Fruit fly (Drosophila melanogaster) whole organism, embryonic: ENCODE results near the gene RpL18.

Experiments
- B-H1 ChIP-seq: fragments of 200-800 bp; sonication (Bioruptor generic); IDR thresholded peaks from 3 replicates; pipeline ENCODE4 v1.3.6; 2022; ENCODE audit warnings: missing biosample characterization, missing genetic modification characterization
- B-H2 ChIP-seq: fragments of 200-800 bp; sonication (Bioruptor generic); optimal IDR thresholded peaks from 2 replicates; lab custom pipeline; 2018; ENCODE audit warnings: missing biosample characterization, mild to moderate bottlenecking, missing genetic modification characterization
- Bdp1 ChIP-seq: fragments of 200-800 bp; sonication (Bioruptor generic); optimal IDR thresholded peaks from 3 replicates; lab custom pipeline; 2016; ENCODE audit warnings: missing biosample characterization, missing genetic modification characterization
- Blimp-1 ChIP-seq: fragments of 200-800 bp; sonication (Bioruptor generic); optimal IDR thresholded peaks from 3 replicates; lab custom pipeline; 2018; ENCODE audit warnings: missing biosample characterization, missing genetic modification characterization, mild to moderate bottlenecking, moderate library complexity, missing genetic modification reagents
- CG10147 ChIP-seq: fragments of 200-800 bp; sonication (Bioruptor generic); optimal IDR thresholded peaks from 2 replicates; lab custom pipeline; 2019; ENCODE audit warnings: missing biosample characterization, mild to moderate bottlenecking, missing genetic modification characterization, moderate library complexity
- CG15269 ChIP-seq: fragments of 200-800 bp; sonication (Bioruptor generic); optimal IDR thresholded peaks from 2 replicates; lab custom pipeline; 2018; ENCODE audit warnings: missing biosample characterization, mild to moderate bottlenecking, missing genetic modification characterization, moderate library complexity
- CG17361 ChIP-seq: fragments of 200-800 bp; sonication (Bioruptor generic); IDR thresholded peaks from 3 replicates; pipeline ENCODE4 v1.3.6; 2022; ENCODE audit warnings: missing biosample characterization, missing genetic modification characterization
- CG18599 ChIP-seq: fragments of 200-800 bp; sonication (Bioruptor generic); optimal IDR thresholded peaks from 3 replicates; lab custom pipeline; 2017; ENCODE audit warnings: missing biosample characterization, missing genetic modification characterization, mild to moderate bottlenecking, moderate library complexity, missing genetic modification reagents
- CG2129 ChIP-seq: fragments of 200-800 bp; sonication (Bioruptor generic); IDR thresholded peaks from 2 replicates; pipeline ENCODE4 v1.3.6; 2022; ENCODE audit warnings: missing biosample characterization, missing genetic modification characterization; ENCODE audit not compliant: partially characterized antibody
- CG2875 ChIP-seq: fragments of 200-800 bp; sonication (Bioruptor generic); optimal IDR thresholded peaks from 2 replicates; lab custom pipeline; 2017; ENCODE audit warnings: missing biosample characterization, mild to moderate bottlenecking, missing genetic modification characterization, missing genetic modification reagents
- CG3065 ChIP-seq: fragments of 200-800 bp; sonication (Bioruptor generic); optimal IDR thresholded peaks from 2 replicates; lab custom pipeline; 2016; ENCODE audit warnings: missing biosample characterization, missing genetic modification characterization
- CG31224 ChIP-seq: fragments of 200-800 bp; sonication (Bioruptor generic); IDR thresholded peaks from 2 replicates; pipeline ENCODE4 v1.3.6; 2022; ENCODE audit warnings: missing biosample characterization, missing genetic modification characterization
- CG31365 ChIP-seq: fragments of 200-800 bp; sonication (Bioruptor generic); optimal IDR thresholded peaks from 2 replicates; lab custom pipeline; 2018; ENCODE audit warnings: missing biosample characterization, mild to moderate bottlenecking, missing genetic modification characterization
- CG31388 ChIP-seq: fragments of 200-800 bp; sonication (Bioruptor generic); optimal IDR thresholded peaks from 2 replicates; lab custom pipeline; 2016; ENCODE audit warnings: missing biosample characterization, missing genetic modification characterization
- CG33557 ChIP-seq: fragments of 200-800 bp; sonication (Bioruptor generic); optimal IDR thresholded peaks from 2 replicates; lab custom pipeline; 2019; ENCODE audit warnings: missing biosample characterization, mild to moderate bottlenecking, missing genetic modification characterization, moderate library complexity
- CG34376 ChIP-seq: fragments of 200-800 bp; sonication (Bioruptor generic); optimal IDR thresholded peaks from 2 replicates; lab custom pipeline; 2018; ENCODE audit warnings: missing biosample characterization, mild to moderate bottlenecking, missing genetic modification characterization
- CG3838 ChIP-seq: fragments of 200-800 bp; sonication (Bioruptor generic); optimal IDR thresholded peaks from 3 replicates; lab custom pipeline; 2016; ENCODE audit warnings: missing biosample characterization, missing genetic modification characterization
- CG6683 ChIP-seq: fragments of 200-800 bp; sonication (Bioruptor generic); optimal IDR thresholded peaks from 2 replicates; lab custom pipeline; 2017; ENCODE audit warnings: missing biosample characterization, mild to moderate bottlenecking, missing genetic modification characterization, missing genetic modification reagents
- CG8281 ChIP-seq: fragments of 200-800 bp; sonication (Bioruptor generic); optimal IDR thresholded peaks from 2 replicates; lab custom pipeline; 2018; ENCODE audit warnings: missing biosample characterization, mild to moderate bottlenecking, missing genetic modification characterization, moderate library complexity
- CG9727 ChIP-seq: fragments of 200-800 bp; sonication (Bioruptor generic); optimal IDR thresholded peaks from 3 replicates; lab custom pipeline; 2017; ENCODE audit warnings: missing biosample characterization, mild to moderate bottlenecking, missing genetic modification characterization
- CG9817 ChIP-seq: fragments of 200-800 bp; sonication (Bioruptor generic); optimal IDR thresholded peaks from 2 replicates; lab custom pipeline; 2018; ENCODE audit warnings: missing biosample characterization, mild to moderate bottlenecking, missing genetic modification characterization, moderate library complexity
- Dfd ChIP-seq, 2 experiments: fragments of >200 bp; optimal IDR thresholded peaks; 2 replicates each; lab custom pipeline; 2017; ENCODE audit warnings: missing biosample characterization in 2 of 2, missing genetic modification characterization in 2 of 2
- Hr51 ChIP-seq, 2 experiments: fragments of 200-800 bp; sonication (Bioruptor generic); optimal IDR thresholded peaks; 2 replicates in 1 of 2; 3 replicates in 1 of 2; lab custom pipeline; 2016 to 2018; ENCODE audit warnings: missing biosample characterization in 2 of 2, missing genetic modification characterization in 2 of 2, mild to moderate bottlenecking in 1 of 2, moderate library complexity in 1 of 2
- Hsf ChIP-seq: fragments of 200-800 bp; sonication (Bioruptor generic); optimal IDR thresholded peaks from 3 replicates; lab custom pipeline; 2016; ENCODE audit warnings: missing biosample characterization, missing genetic modification characterization
- Neu2 ChIP-seq: fragments of 200-800 bp; sonication (Bioruptor generic); optimal IDR thresholded peaks from 3 replicates; lab custom pipeline; 2016; ENCODE audit warnings: missing biosample characterization, missing genetic modification characterization, borderline replicate concordance
- Nf-YC ChIP-seq: fragments of 200-800 bp; optimal IDR thresholded peaks from 3 replicates; lab custom pipeline; 2019; ENCODE audit warnings: missing biosample characterization, mild to moderate bottlenecking, missing genetic modification characterization, moderate library complexity
- Ptx1 ChIP-seq: fragments of 200-800 bp; sonication (Bioruptor generic); IDR thresholded peaks from 2 replicates; pipeline ENCODE4 v1.3.6; 2022; ENCODE audit warnings: missing biosample characterization, missing genetic modification characterization
- Scr ChIP-seq: fragments of 200-800 bp; sonication (Bioruptor generic); IDR thresholded peaks from 2 replicates; pipeline ENCODE4 v1.3.6; 2022; ENCODE audit warnings: missing biosample characterization, missing genetic modification characterization; ENCODE audit not compliant: partially characterized antibody
- Sox100B ChIP-seq: fragments of 200-800 bp; sonication (Bioruptor generic); optimal IDR thresholded peaks from 3 replicates; lab custom pipeline; 2018; ENCODE audit warnings: missing biosample characterization, mild to moderate bottlenecking, missing genetic modification characterization
- Sox102F ChIP-seq: fragments of 200-800 bp; sonication (Bioruptor generic); optimal IDR thresholded peaks from 2 replicates; lab custom pipeline; 2018; ENCODE audit warnings: missing biosample characterization, mild to moderate bottlenecking, missing genetic modification characterization, moderate library complexity
- Stat92E ChIP-seq, 3 experiments: fragments of >200 bp in 2 of 3; fragments of 200-800 bp in 1 of 3; sonication (Bioruptor generic) in 1 of 3; optimal IDR thresholded peaks; 2 replicates each; lab custom pipeline; 2017 to 2019; ENCODE audit warnings: missing biosample characterization in 3 of 3, missing genetic modification characterization in 3 of 3, mild to moderate bottlenecking in 1 of 3, moderate library complexity in 1 of 3
- Tbp ChIP-seq: fragments of >200 bp; optimal IDR thresholded peaks from 2 replicates; lab custom pipeline; 2018; ENCODE audit warnings: missing biosample characterization, missing genetic modification characterization
- Xbp1 ChIP-seq: fragments of 200-800 bp; sonication (Bioruptor generic); optimal IDR thresholded peaks from 3 replicates; lab custom pipeline; 2016; ENCODE audit warnings: missing biosample characterization, mild to moderate bottlenecking, missing genetic modification characterization
- amos ChIP-seq: fragments of 200-800 bp; sonication (Bioruptor generic); IDR thresholded peaks from 2 replicates; pipeline ENCODE4 v1.3.6; 2022; ENCODE audit warnings: missing biosample characterization, missing genetic modification characterization; ENCODE audit not compliant: partially characterized antibody
- btn ChIP-seq: fragments of 200-800 bp; sonication (Bioruptor generic); optimal IDR thresholded peaks from 2 replicates; lab custom pipeline; 2016; ENCODE audit warnings: missing biosample characterization, missing genetic modification characterization
- cas ChIP-seq: fragments of 200-800 bp; sonication (Bioruptor generic); IDR thresholded peaks from 2 replicates; pipeline ENCODE4 v1.3.6; 2022; ENCODE audit warnings: missing biosample characterization, missing genetic modification characterization
- cwo ChIP-seq: fragments of 200-800 bp; sonication (Bioruptor generic); optimal IDR thresholded peaks from 3 replicates; lab custom pipeline; 2017; ENCODE audit warnings: missing biosample characterization, missing genetic modification characterization, mild to moderate bottlenecking, moderate library complexity, missing genetic modification reagents
- dm ChIP-seq: fragments of 200-800 bp; sonication (Bioruptor generic); optimal IDR thresholded peaks from 3 replicates; lab custom pipeline; 2016; ENCODE audit warnings: missing biosample characterization, missing genetic modification characterization
- grau ChIP-seq: fragments of 200-800 bp; optimal IDR thresholded peaks from 3 replicates; lab custom pipeline; 2019; ENCODE audit warnings: missing biosample characterization, mild to moderate bottlenecking, missing genetic modification characterization, moderate library complexity
- gsb-n ChIP-seq: fragments of 200-800 bp; sonication (Bioruptor generic); optimal IDR thresholded peaks from 3 replicates; lab custom pipeline; 2018; ENCODE audit warnings: missing biosample characterization, mild to moderate bottlenecking, missing genetic modification characterization
- hbn ChIP-seq: fragments of 200-800 bp; sonication (Bioruptor generic); IDR thresholded peaks from 2 replicates; pipeline ENCODE4 v1.3.6; 2022; ENCODE audit warnings: missing biosample characterization, missing genetic modification characterization; ENCODE audit not compliant: partially characterized antibody
- ind ChIP-seq: fragments of 200-800 bp; sonication (Bioruptor generic); optimal IDR thresholded peaks from 3 replicates; lab custom pipeline; 2016; ENCODE audit warnings: missing biosample characterization, missing genetic modification characterization
- jigr1 ChIP-seq: fragments of 200-800 bp; sonication (Bioruptor generic); IDR thresholded peaks from 3 replicates; pipeline ENCODE4 v1.3.6; 2022; ENCODE audit warnings: missing biosample characterization, missing genetic modification characterization
- kay ChIP-seq: fragments of 200-800 bp; sonication (Bioruptor generic); optimal IDR thresholded peaks from 2 replicates; lab custom pipeline; 2016; ENCODE audit warnings: missing biosample characterization, missing genetic modification characterization
- mld ChIP-seq: fragments of 200-800 bp; sonication (Bioruptor generic); IDR thresholded peaks from 3 replicates; pipeline ENCODE4 v1.3.6; 2022; ENCODE audit warnings: missing biosample characterization, missing genetic modification characterization; ENCODE audit not compliant: partially characterized antibody
- nau ChIP-seq: fragments of 200-800 bp; sonication (Bioruptor generic); optimal IDR thresholded peaks from 3 replicates; lab custom pipeline; 2017; ENCODE audit warnings: missing biosample characterization, mild to moderate bottlenecking, missing genetic modification characterization, missing genetic modification reagents
- ranshi ChIP-seq: fragments of 200-800 bp; sonication (Bioruptor generic); IDR thresholded peaks from 2 replicates; pipeline ENCODE4 v1.3.6; 2022; ENCODE audit warnings: missing biosample characterization, missing genetic modification characterization
- tap ChIP-seq: fragments of 200-800 bp; optimal IDR thresholded peaks from 3 replicates; lab custom pipeline; 2019; ENCODE audit warnings: missing biosample characterization, mild to moderate bottlenecking, missing genetic modification characterization, moderate library complexity
- wdn ChIP-seq: fragments of 200-800 bp; sonication (Bioruptor generic); IDR thresholded peaks from 2 replicates; pipeline ENCODE4 v1.3.6; 2022; ENCODE audit warnings: missing biosample characterization, missing genetic modification characterization

The RpL18 gene

dm6 chr3L:7243775-7244438, 2.8 kb upstream of the RpL18 start, which contains the start of the genes mRpL50 and mei-P22 (continued):
- TF ChIP-seq mld (no peak), Stat92E (GFP tag; optimal IDR thresholded peaks at IDR 0.05; lab: Kevin White, UChicago) (no peak), CG2875 (GFP tag; lab: Kevin White, UChicago) (no peak), amos (GFP tag; lab: Robert Waterston, UW) (no peak), CG15269 (tag; lab: Kevin White, UChicago) (no peak), hbn (no peak), CG34376 (GFP tag; lab: Kevin White, UChicago) (no peak), CG33557 (no peak), ind (no peak), Blimp-1 (no peak), wdn (GFP tag; lab: Robert Waterston, UW) (no peak), Dfd (GFP tag; optimal IDR thresholded peaks at IDR 0.05; lab: Kevin White, UChicago) (no peak), Neu2 (GFP tag; lab: Kevin White, UChicago) (no peak), CG9727 (no peak), B-H2 (GFP tag; lab: Kevin White, UChicago) (peak; percentile 4), CG31388 (GFP tag; lab: Kevin White, UChicago) (no peak), Scr (GFP tag; lab: Robert Waterston, UW) (no peak), Sox100B (GFP tag; lab: Kevin White, UChicago) (no peak), grau (tag; lab: Kevin White, UChicago) (peak; percentile 37), jigr1 (GFP tag; lab: Robert Waterston, UW) (no peak), Sox102F (GFP tag; lab: Kevin White, UChicago) (peak; percentile 31), CG8281 (no peak), tap (tag; lab: Kevin White, UChicago) (no peak), CG31365 (tag; lab: Kevin White, UChicago) (no peak), Ptx1 (GFP tag; lab: Robert Waterston, UW) (no peak), ranshi (GFP tag; lab: Robert Waterston, UW) (no peak), kay (GFP tag; lab: Kevin White, UChicago) (no peak), gsb-n (tag; lab: Kevin White, UChicago) (no peak), CG3838 (GFP tag; lab: Kevin White, UChicago) (no peak), dm (GFP tag; lab: Kevin White, UChicago) (no peak), B-H1 (GFP tag; lab: Robert Waterston, UW) (no peak), cwo (GFP tag; lab: Kevin White, UChicago) (no peak), CG9817 (tag; lab: Kevin White, UChicago) (peak; percentile 27), CG6683 (no peak), Bdp1 (GFP tag; lab: Kevin White, UChicago) (no peak), btn (GFP tag; lab: Kevin White, UChicago) (no peak), Xbp1 (GFP tag; lab: Kevin White, UChicago) (peak; percentile 39), CG2129 (GFP tag; lab: Robert Waterston, UW) (no peak), CG3065 (no peak), Hr51 (GFP tag; optimal IDR thresholded peaks at IDR 0.05; lab: Kevin White, UChicago) (peak in 1 of 2 experiments; percentile 19), Hsf (peak; percentile 5), CG18599 (GFP tag; lab: Kevin White, UChicago) (no peak), CG10147 (no peak), Nf-YC (tag; lab: Kevin White, UChicago) (peak; percentile 36), cas (no peak), CG17361 (GFP tag; lab: Robert Waterston, UW) (0 out of 3 replicates have a peak, but pooled peaks have one; percentile 20), nau (GFP tag; lab: Kevin White, UChicago) (no peak), CG31224 (GFP tag; lab: Robert Waterston, UW) (no peak), Tbp (GFP tag; lab: Kevin White, UChicago) (no peak)
